Worm (Caenorhabditis elegans) whole organism, L1 larva: Measurements from ENCODE around the gene W05B10.6.

ENCODE experiments used
- C34B4.2 ChIP-seq: sonication (generic microtip); optimal IDR thresholded peaks from 2 replicates; lab custom pipeline; 2017; ENCODE audit warnings: mild to moderate bottlenecking, missing genetic modification characterization, missing compliant biosample characterization
- F16B12.6 ChIP-seq: fragments of 150-350 bp; optimal IDR thresholded peaks from 2 replicates; lab custom pipeline; 2014; ENCODE audit warnings: missing biosample characterization, missing genetic modification characterization
- Y116A8C.19 ChIP-seq: sonication (generic microtip); optimal IDR thresholded peaks from 2 replicates; lab custom pipeline; 2016; ENCODE audit warnings: missing compliant biosample characterization, missing genetic modification characterization, borderline replicate concordance
- ceh-8 ChIP-seq: fragments of 200-800 bp; sonication (Bioruptor generic); optimal IDR thresholded peaks from 2 replicates; lab custom pipeline; 2018; ENCODE audit warnings: mild to moderate bottlenecking, missing genetic modification characterization, moderate library complexity, missing compliant biosample characterization
- ceh-82 ChIP-seq, 3 experiments: fragments of 150-350 bp in 1 of 3; sonication (generic microtip) in 2 of 3; optimal IDR thresholded peaks; 2 replicates each; lab custom pipeline; 2014 to 2017; ENCODE audit warnings: missing biosample characterization in 3 of 3, missing genetic modification characterization in 3 of 3
- ceh-90 ChIP-seq: sonication (generic microtip); optimal IDR thresholded peaks from 2 replicates; lab custom pipeline; 2016; ENCODE audit warnings: missing genetic modification characterization, missing compliant biosample characterization
- ces-1 ChIP-seq: fragments of 150-350 bp; optimal IDR thresholded peaks from 2 replicates; lab custom pipeline; 2014; ENCODE audit warnings: missing biosample characterization, missing genetic modification reagents, missing genetic modification characterization
- dpl-1 ChIP-seq, 3 experiments: fragments of 150-350 bp in 2 of 3; sonication (generic microtip) in 1 of 3; optimal IDR thresholded peaks; 2 replicates each; lab custom pipeline; 2014 to 2017; ENCODE audit warnings: missing biosample characterization in 3 of 3, missing genetic modification characterization in 3 of 3, missing genetic modification reagents in 3 of 3
- efl-1 ChIP-seq, 4 experiments: fragments of 150-350 bp; optimal IDR thresholded peaks in 3 of 4; peaks in 1 of 4; 1 replicate in 1 of 4; 2 replicates in 3 of 4; lab custom pipeline; 2014; ENCODE audit warnings: missing biosample characterization in 2 of 4, missing genetic modification characterization in 2 of 4, missing genetic modification reagents in 2 of 4
- egl-13 ChIP-seq: sonication (generic microtip); optimal IDR thresholded peaks from 2 replicates; lab custom pipeline; 2016; ENCODE audit warnings: missing genotype, missing genetic modification reagents, missing genetic modification characterization, missing compliant biosample characterization
- elt-2 ChIP-seq: sonication (generic microtip); optimal IDR thresholded peaks from 2 replicates; lab custom pipeline; 2016; ENCODE audit warnings: missing genetic modification characterization, mild to moderate bottlenecking, inconsistent platforms, missing compliant biosample characterization, missing genetic modification reagents
- fkh-10 ChIP-seq: sonication (generic microtip); optimal IDR thresholded peaks from 2 replicates; lab custom pipeline; 2017; ENCODE audit warnings: missing biosample characterization, missing genetic modification reagents, missing genetic modification characterization
- fkh-8 ChIP-seq: sonication (generic microtip); optimal IDR thresholded peaks from 2 replicates; lab custom pipeline; 2016; ENCODE audit warnings: mild to moderate bottlenecking, missing genetic modification characterization, missing compliant biosample characterization
- grh-1 ChIP-seq: fragments of 200-800 bp; sonication (Bioruptor generic); IDR thresholded peaks from 2 replicates; pipeline ENCODE4 v1.3.6; 2022; ENCODE audit warnings: missing genetic modification reagents, missing genetic modification characterization, missing compliant biosample characterization
- hlh-17 ChIP-seq: fragments of 200-800 bp; sonication (Bioruptor generic); optimal IDR thresholded peaks from 2 replicates; lab custom pipeline; 2018; ENCODE audit warnings: missing genetic modification characterization, mild to moderate bottlenecking, missing compliant biosample characterization, moderate library complexity, borderline replicate concordance
- lin-14 ChIP-seq: fragments of 200-800 bp; sonication (Bioruptor generic); optimal IDR thresholded peaks from 2 replicates; lab custom pipeline; 2018; ENCODE audit warnings: mild to moderate bottlenecking, missing genetic modification characterization, moderate library complexity, missing compliant biosample characterization
- lin-15B ChIP-seq: fragments of 150-350 bp; sonication (generic microtip); optimal IDR thresholded peaks from 3 replicates; lab custom pipeline; 2014; ENCODE audit warnings: missing biosample characterization, missing genetic modification characterization
- lin-35 ChIP-seq, 2 experiments: fragments of 150-350 bp; optimal IDR thresholded peaks; 2 replicates each; lab custom pipeline; 2014; ENCODE audit warnings: missing biosample characterization in 2 of 2, missing genetic modification characterization in 2 of 2, missing genetic modification reagents in 2 of 2
- lsy-2 ChIP-seq, 2 experiments: fragments of 150-350 bp; optimal IDR thresholded peaks; 2 replicates each; lab custom pipeline; 2014; ENCODE audit warnings: missing biosample characterization in 2 of 2, missing genetic modification characterization in 2 of 2
- mdl-1 ChIP-seq, 2 experiments: fragments of 150-350 bp; optimal IDR thresholded peaks; 2 replicates each; lab custom pipeline; 2014 to 2017; ENCODE audit warnings: missing biosample characterization in 2 of 2, missing genetic modification characterization in 2 of 2, inconsistent platforms in 1 of 2
- mep-1 ChIP-seq: fragments of 150-350 bp; optimal IDR thresholded peaks from 2 replicates; lab custom pipeline; 2014; ENCODE audit warnings: missing biosample characterization, missing genetic modification characterization
- nhr-11 ChIP-seq: fragments of 150-350 bp; optimal IDR thresholded peaks from 2 replicates; lab custom pipeline; 2014; ENCODE audit warnings: missing biosample characterization, missing genetic modification characterization
- nhr-12 ChIP-seq: sonication (generic microtip); optimal IDR thresholded peaks from 2 replicates; lab custom pipeline; 2017; ENCODE audit warnings: missing biosample characterization, missing genetic modification characterization
- nhr-237 ChIP-seq: fragments of 150-350 bp; optimal IDR thresholded peaks from 2 replicates; lab custom pipeline; 2014; ENCODE audit warnings: missing biosample characterization, missing genetic modification characterization
- nhr-28 ChIP-seq: fragments of 150-350 bp; optimal IDR thresholded peaks from 2 replicates; lab custom pipeline; 2014; ENCODE audit warnings: missing biosample characterization, missing genetic modification characterization
- nhr-71 ChIP-seq: sonication (generic microtip); optimal IDR thresholded peaks from 2 replicates; lab custom pipeline; 2016; ENCODE audit warnings: mild to moderate bottlenecking, missing genetic modification characterization, moderate library complexity, missing compliant biosample characterization
- nhr-76 ChIP-seq: sonication (generic microtip); optimal IDR thresholded peaks from 2 replicates; lab custom pipeline; 2017; ENCODE audit warnings: missing biosample characterization, missing genetic modification characterization
- nhr-77 ChIP-seq: fragments of 150-350 bp; optimal IDR thresholded peaks from 2 replicates; lab custom pipeline; 2014; ENCODE audit warnings: missing biosample characterization, missing genetic modification characterization
- pax-3 ChIP-seq: fragments of 200-800 bp; sonication (Bioruptor generic); optimal IDR thresholded peaks from 2 replicates; lab custom pipeline; 2018; ENCODE audit warnings: mild to moderate bottlenecking, missing genetic modification characterization, moderate library complexity, missing compliant biosample characterization
- pqm-1 ChIP-seq: sonication (generic microtip); optimal IDR thresholded peaks from 3 replicates; lab custom pipeline; 2017; ENCODE audit warnings: missing biosample characterization, missing genetic modification characterization
- rnt-1 ChIP-seq: sonication (generic microtip); optimal IDR thresholded peaks from 2 replicates; lab custom pipeline; 2016; ENCODE audit warnings: mild to moderate bottlenecking, missing genetic modification characterization, moderate library complexity, missing compliant biosample characterization
- skn-1 ChIP-seq: fragments of 150-350 bp; optimal IDR thresholded peaks from 2 replicates; lab custom pipeline; 2014; ENCODE audit warnings: missing biosample characterization, missing genetic modification characterization
- snpc-4 ChIP-seq: fragments of 150-350 bp; optimal IDR thresholded peaks from 2 replicates; lab custom pipeline; 2014; ENCODE audit warnings: missing biosample characterization, missing genetic modification characterization
- sptf-1 ChIP-seq: fragments of 150-350 bp; optimal IDR thresholded peaks from 2 replicates; lab custom pipeline; 2014; ENCODE audit warnings: missing biosample characterization, missing genetic modification characterization
- sup-37 ChIP-seq: fragments of 200-800 bp; sonication (Bioruptor generic); optimal IDR thresholded peaks from 2 replicates; lab custom pipeline; 2018; ENCODE audit warnings: mild to moderate bottlenecking, missing genetic modification characterization, missing compliant biosample characterization
- swsn-7 ChIP-seq: sonication (generic microtip); optimal IDR thresholded peaks from 2 replicates; lab custom pipeline; 2016; ENCODE audit warnings: missing genetic modification characterization, missing compliant biosample characterization
- tlp-1 ChIP-seq: fragments of 150-350 bp; optimal IDR thresholded peaks from 2 replicates; lab custom pipeline; 2014; ENCODE audit warnings: missing biosample characterization, missing genetic modification characterization
- unc-130 ChIP-seq: fragments of 150-350 bp; optimal IDR thresholded peaks from 2 replicates; lab custom pipeline; 2017; ENCODE audit warnings: missing biosample characterization, missing genetic modification characterization, inconsistent platforms
- unc-30 ChIP-seq: sonication (generic microtip); optimal IDR thresholded peaks from 2 replicates; lab custom pipeline; 2017; ENCODE audit warnings: missing biosample characterization, missing genetic modification characterization
- unc-62 ChIP-seq: fragments of 150-350 bp; optimal IDR thresholded peaks from 2 replicates; lab custom pipeline; 2014; ENCODE audit warnings: missing biosample characterization, missing genetic modification reagents, missing genetic modification characterization
- unc-98 ChIP-seq: fragments of 200-800 bp; sonication (Bioruptor generic); IDR thresholded peaks from 2 replicates; pipeline ENCODE4 v1.3.6; 2022; ENCODE audit warnings: missing genetic modification characterization, missing compliant biosample characterization
- vab-15 ChIP-seq: sonication (generic microtip); optimal IDR thresholded peaks from 2 replicates; lab custom pipeline; 2017; ENCODE audit warnings: missing genotype, mild to moderate bottlenecking, missing genetic modification characterization, missing compliant biosample characterization
- xbp-1 ChIP-seq: sonication (generic microtip); optimal IDR thresholded peaks from 2 replicates; lab custom pipeline; 2016; ENCODE audit warnings: missing genetic modification characterization, missing compliant biosample characterization
- zip-4 ChIP-seq: fragments of 200-800 bp; sonication (Bioruptor generic); optimal IDR thresholded peaks from 2 replicates; lab custom pipeline; 2018; ENCODE audit warnings: mild to moderate bottlenecking, missing genetic modification characterization, moderate library complexity, missing compliant biosample characterization

The W05B10.6 gene

ce11 chrV:12658142-12658541 is at the start of gene W05B10.6:
TSS of gene W05B10.6 (minus strand) at chrV:12658242.
- no peak for TF ChIP-seq fkh-10 (GFP tag; lab: Kevin White, UChicago)
- TF ChIP-seq ceh-8 (GFP tag; lab: Kevin White, UChicago): no peak
- TF ChIP-seq ceh-90 (tag; lab: Kevin White, UChicago): no peak
- TF ChIP-seq sptf-1 (tag; lab: Kevin White, UChicago): no peak
- no peak for TF ChIP-seq rnt-1 (tag; lab: Kevin White, UChicago)
- no peak for TF ChIP-seq nhr-12
- TF ChIP-seq unc-130 (tag; lab: Kevin White, UChicago): no peak
- no peak for TF ChIP-seq sup-37 (GFP tag; lab: Kevin White, UChicago)
- no peak for TF ChIP-seq C34B4.2 (tag; lab: Kevin White, UChicago)
- TF ChIP-seq nhr-28: no peak
- TF ChIP-seq Y116A8C.19 (tag; lab: Kevin White, UChicago): no peak
- TF ChIP-seq, all 84 proteins: peak for 0

- no peak for TF ChIP-seq fkh-8 (tag; lab: Kevin White, UChicago)
- no peak for TF ChIP-seq tlp-1
- no peak for TF ChIP-seq efl-1 (optimal IDR thresholded peaks at IDR 0.05; lab: Kevin White, UChicago)
- peak in 1 of 2 experiments; percentile 65 for TF ChIP-seq efl-1 (GFP tag; optimal IDR thresholded peaks at IDR 0.05 in 1 of 2; lab: Kevin White, UChicago)
- TF ChIP-seq, all 84 proteins: peak for 1
Observed at ce11 chrV:12706511-12706910, 48.5 kb upstream of the W05B10.6 start.

ce11 chrV:12704077-12704476 is 46.0 kb upstream of the W05B10.6 start, which contains the start of gene R11D1.1:
TSS of gene R11D1.1 (plus strand) at chrV:12704377.
- TF ChIP-seq nhr-237 (tag; lab: Kevin White, UChicago) (no peak), snpc-4 (tag; lab: Kevin White, UChicago) (no peak), mdl-1 (tag; optimal IDR thresholded peaks at IDR 0.05; lab: Kevin White, UChicago) (no peak), unc-98 (no peak), nhr-77 (tag; lab: Kevin White, UChicago) (no peak), pqm-1 (tag; lab: Kevin White, UChicago) (no peak), vab-15 (tag; lab: Kevin White, UChicago) (no peak), lsy-2 (tag; optimal IDR thresholded peaks at IDR 0.05; lab: Kevin White, UChicago) (no peak), pax-3 (no peak), C34B4.2 (tag; lab: Kevin White, UChicago) (no peak), elt-2 (tag; lab: Kevin White, UChicago) (no peak), nhr-76 (no peak), grh-1 (GFP tag; lab: Robert Waterston, UW) (no peak), egl-13 (tag; lab: Kevin White, UChicago) (no peak), nhr-71 (no peak), lin-15B (tag; lab: Kevin White, UChicago) (no peak), ces-1 (no peak), nhr-28 (no peak)

ce11 chrV:12701613-12702012 is 43.6 kb upstream of the W05B10.6 start:
- TF ChIP-seq ces-1 (peak; percentile 42), swsn-7 (tag; lab: Kevin White, UChicago) (no peak), lin-14 (GFP tag; lab: Kevin White, UChicago) (peak; percentile 73)

ce11 chrV:12697364-12697901 is 39.4 kb upstream of the W05B10.6 start, which contains the start of gene istr-1:
TSS of gene istr-1 (plus strand) at chrV:12697858.
- TF ChIP-seq zip-4 (GFP tag; lab: Kevin White, UChicago) (peak; percentile 72), nhr-11 (no peak), nhr-237 (tag; lab: Kevin White, UChicago) (no peak), dpl-1 (GFP tag; optimal IDR thresholded peaks at IDR 0.05; lab: Kevin White, UChicago) (peak in 2 of 3 experiments; percentile 7 to 51), mep-1 (peak; percentile 35), skn-1 (tag; lab: Kevin White, UChicago) (peak; percentile 6), ceh-82 (tag; optimal IDR thresholded peaks at IDR 0.05; lab: Kevin White, UChicago) (peak in 1 of 3 experiments; percentile 16), vab-15 (tag; lab: Kevin White, UChicago) (no peak), snpc-4 (tag; lab: Kevin White, UChicago) (peak; percentile 16), lin-35 (GFP tag; optimal IDR thresholded peaks at IDR 0.05; lab: Kevin White, UChicago) (peak; percentile 33 to 52), lin-14 (GFP tag; lab: Kevin White, UChicago) (peak; percentile 53), unc-30 (tag; lab: Kevin White, UChicago) (no peak), unc-62 (GFP tag; lab: Kevin White, UChicago) (no peak), lin-15B (tag; lab: Kevin White, UChicago) (peak; percentile 33), xbp-1 (no peak), F16B12.6 (tag; lab: Kevin White, UChicago) (no peak), hlh-17 (GFP tag; lab: Kevin White, UChicago) (no peak), efl-1 (optimal IDR thresholded peaks at IDR 0.05; lab: Kevin White, UChicago) (peak; percentile 12 to 19), efl-1 (GFP tag; optimal IDR thresholded peaks at IDR 0.05 in 1 of 2; lab: Kevin White, UChicago) (peak in 1 of 2 experiments; percentile 25)
